Worm (Caenorhabditis elegans) whole organism, young adult: ENCODE results near the gene R09H3.3.

Experiments
- B0019.2 ChIP-seq: fragments of 200-800 bp; sonication (Bioruptor generic); conservative IDR thresholded peaks from 2 replicates; pipeline ENCODE4 v1.3.6; 2022; ENCODE audit warnings: missing genetic modification reagents, missing genetic modification characterization, missing compliant biosample characterization
- B0261.1 ChIP-seq: sonication (generic microtip); optimal IDR thresholded peaks from 2 replicates; lab custom pipeline; 2016; ENCODE audit warnings: mild to moderate bottlenecking, missing genetic modification characterization, moderate library complexity, missing compliant biosample characterization
- B0336.3 ChIP-seq: fragments of 200-800 bp; sonication (Bioruptor generic); IDR thresholded peaks from 2 replicates; pipeline ENCODE4 v1.3.6; 2022; ENCODE audit warnings: missing genetic modification characterization, missing compliant biosample characterization
- F22D6.2 ChIP-seq: sonication (generic microtip); optimal IDR thresholded peaks from 2 replicates; lab custom pipeline; 2016; ENCODE audit warnings: mild to moderate bottlenecking, missing genetic modification characterization, missing compliant biosample characterization
- F23B12.7 ChIP-seq: sonication (generic microtip); optimal IDR thresholded peaks from 2 replicates; lab custom pipeline; 2017; ENCODE audit warnings: missing genetic modification characterization, mild to moderate bottlenecking, missing compliant biosample characterization, antibody characterized with exemption, moderate library complexity; ENCODE audit not compliant: insufficient read depth
- F49E8.2 ChIP-seq: sonication (generic microtip); optimal IDR thresholded peaks from 3 replicates; lab custom pipeline; 2017; ENCODE audit warnings: missing genetic modification characterization, mild to moderate bottlenecking, missing compliant biosample characterization, antibody characterized with exemption, moderate library complexity; ENCODE audit not compliant: insufficient read depth
- F52B5.7 ChIP-seq: sonication (generic microtip); optimal IDR thresholded peaks from 2 replicates; lab custom pipeline; 2016; ENCODE audit warnings: mild to moderate bottlenecking, missing genetic modification characterization, missing compliant biosample characterization
- F55B11.4 ChIP-seq: sonication (generic microtip); optimal IDR thresholded peaks from 2 replicates; lab custom pipeline; 2016; ENCODE audit warnings: missing compliant biosample characterization, missing genetic modification characterization, borderline replicate concordance; ENCODE audit not compliant: insufficient read depth
- F57C9.4 ChIP-seq: sonication (generic microtip); optimal IDR thresholded peaks from 2 replicates; lab custom pipeline; 2017; ENCODE audit warnings: mild to moderate bottlenecking, missing genetic modification characterization, missing compliant biosample characterization
- K12H6.12 ChIP-seq: fragments of 200-800 bp; sonication (Bioruptor generic); optimal IDR thresholded peaks from 2 replicates; lab custom pipeline; 2018; ENCODE audit warnings: mild to moderate bottlenecking, missing genetic modification characterization, missing compliant biosample characterization
- T07F8.4 ChIP-seq: sonication (generic microtip); optimal IDR thresholded peaks from 2 replicates; lab custom pipeline; 2016; ENCODE audit warnings: mild to moderate bottlenecking, missing genetic modification characterization, moderate library complexity, missing compliant biosample characterization
- Y53G8AR.9 ChIP-seq: fragments of 200-800 bp; sonication (Bioruptor generic); conservative IDR thresholded peaks from 2 replicates; pipeline ENCODE4 v1.3.6; 2022; ENCODE audit warnings: missing genetic modification reagents, missing genetic modification characterization, missing compliant biosample characterization
- Y79H2A.3 ChIP-seq: fragments of 200-800 bp; sonication (Bioruptor generic); conservative IDR thresholded peaks from 2 replicates; pipeline ENCODE4 v1.3.6; 2022; ENCODE audit warnings: missing genetic modification reagents, missing genetic modification characterization, missing compliant biosample characterization
- akir-1 ChIP-seq: fragments of 200-800 bp; sonication (Bioruptor generic); optimal IDR thresholded peaks from 2 replicates; lab custom pipeline; 2018; ENCODE audit warnings: mild to moderate bottlenecking, missing genetic modification characterization, moderate library complexity, missing compliant biosample characterization
- aptf-2 ChIP-seq: fragments of 200-800 bp; sonication (Bioruptor generic); conservative IDR thresholded peaks from 2 replicates; pipeline ENCODE4 v1.3.6; 2022; ENCODE audit warnings: missing genetic modification reagents, missing genetic modification characterization, missing compliant biosample characterization
- cebp-1 ChIP-seq, 2 experiments: fragments of 200-800 bp in 1 of 2; sonication (Bioruptor generic) in 1 of 2; sonication (generic microtip) in 1 of 2; IDR thresholded peaks in 1 of 2; optimal IDR thresholded peaks in 1 of 2; 2 replicates each; pipeline versions ENCODE4 v1.3.6 to Lab custom; 2017 to 2022; ENCODE audit warnings: missing compliant biosample characterization in 2 of 2, missing genetic modification characterization in 2 of 2, mild to moderate bottlenecking in 1 of 2, missing genetic modification reagents in 1 of 2, moderate library complexity in 1 of 2
- ceh-27 ChIP-seq: fragments of 200-800 bp; sonication (Bioruptor generic); optimal IDR thresholded peaks from 2 replicates; lab custom pipeline; 2018; ENCODE audit warnings: mild to moderate bottlenecking, missing genetic modification characterization, moderate library complexity, missing compliant biosample characterization
- ceh-40 ChIP-seq: fragments of 200-800 bp; sonication (Bioruptor generic); IDR thresholded peaks from 2 replicates; pipeline ENCODE4 v1.3.6; 2022; ENCODE audit warnings: missing genetic modification characterization, missing compliant biosample characterization
- ceh-58 ChIP-seq: fragments of 200-800 bp; sonication (Bioruptor generic); IDR thresholded peaks from 2 replicates; pipeline ENCODE4 v1.3.6; 2022; ENCODE audit warnings: missing genetic modification characterization, missing compliant biosample characterization
- chd-7 ChIP-seq: sonication (generic microtip); optimal IDR thresholded peaks from 2 replicates; lab custom pipeline; 2016; ENCODE audit warnings: mild to moderate bottlenecking, missing genetic modification characterization, moderate library complexity, missing compliant biosample characterization
- dox-1 ChIP-seq: fragments of 200-800 bp; sonication (Bioruptor generic); IDR thresholded peaks from 2 replicates; pipeline ENCODE4 v1.3.6; 2022; ENCODE audit warnings: missing genetic modification reagents, missing genetic modification characterization, missing compliant biosample characterization
- dpl-1 ChIP-seq: fragments of 150-350 bp; optimal IDR thresholded peaks from 2 replicates; lab custom pipeline; 2014; ENCODE audit warnings: missing biosample characterization, missing genetic modification reagents, missing genetic modification characterization
- egrh-3 ChIP-seq: fragments of 200-800 bp; sonication (Bioruptor generic); IDR thresholded peaks from 2 replicates; pipeline ENCODE4 v1.3.6; 2022; ENCODE audit warnings: missing genetic modification reagents, missing genetic modification characterization, missing compliant biosample characterization
- ekl-4 ChIP-seq: fragments of 200-800 bp; sonication (Bioruptor generic); IDR thresholded peaks from 2 replicates; pipeline ENCODE4 v1.3.6; 2022; ENCODE audit warnings: missing genetic modification reagents, missing genetic modification characterization, missing compliant biosample characterization
- ets-4 ChIP-seq: fragments of 200-800 bp; sonication (Bioruptor generic); optimal IDR thresholded peaks from 2 replicates; lab custom pipeline; 2018; ENCODE audit warnings: mild to moderate bottlenecking, missing genetic modification characterization, missing compliant biosample characterization
- gei-17 ChIP-seq: fragments of 200-800 bp; sonication (Bioruptor generic); optimal IDR thresholded peaks from 2 replicates; lab custom pipeline; 2018; ENCODE audit warnings: mild to moderate bottlenecking, missing genetic modification characterization, missing compliant biosample characterization
- him-1 ChIP-seq: sonication (generic microtip); optimal IDR thresholded peaks from 2 replicates; lab custom pipeline; 2016; ENCODE audit warnings: missing genotype, missing genetic modification reagents, missing genetic modification characterization, missing compliant biosample characterization
- lag-1 ChIP-seq: fragments of 200-800 bp; sonication (Bioruptor generic); IDR thresholded peaks from 2 replicates; pipeline ENCODE4 v1.3.6; 2022; ENCODE audit warnings: missing genetic modification reagents, missing genetic modification characterization, missing compliant biosample characterization
- let-526 ChIP-seq: fragments of 200-800 bp; sonication (Bioruptor generic); IDR thresholded peaks from 2 replicates; pipeline ENCODE4 v1.3.6; 2022; ENCODE audit warnings: missing genetic modification reagents, missing genetic modification characterization, missing compliant biosample characterization
- lin-40 ChIP-seq: sonication (generic microtip); optimal IDR thresholded peaks from 2 replicates; lab custom pipeline; 2016; ENCODE audit warnings: missing genetic modification characterization, mild to moderate bottlenecking, missing compliant biosample characterization, missing genotype, missing genetic modification reagents
- lir-1 ChIP-seq: fragments of 200-800 bp; sonication (Bioruptor generic); conservative IDR thresholded peaks from 2 replicates; pipeline ENCODE4 v1.3.6; 2022; ENCODE audit warnings: missing genetic modification reagents, missing genetic modification characterization, missing compliant biosample characterization
- madf-8 ChIP-seq: fragments of 200-800 bp; sonication (Bioruptor generic); conservative IDR thresholded peaks from 2 replicates; pipeline ENCODE4 v1.3.6; 2022; ENCODE audit warnings: missing genetic modification reagents, missing genetic modification characterization, missing compliant biosample characterization
- mcd-1 ChIP-seq: fragments of 200-800 bp; sonication (Bioruptor generic); IDR thresholded peaks from 2 replicates; pipeline ENCODE4 v1.3.6; 2022; ENCODE audit warnings: missing genetic modification reagents, missing genetic modification characterization, missing compliant biosample characterization
- mes-4 ChIP-seq: sonication (generic microtip); optimal IDR thresholded peaks from 2 replicates; lab custom pipeline; 2016; ENCODE audit warnings: missing genotype, missing genetic modification characterization, missing compliant biosample characterization
- nfya-1 ChIP-seq: sonication (generic microtip); optimal IDR thresholded peaks from 2 replicates; lab custom pipeline; 2017; ENCODE audit warnings: antibody characterized with exemption, missing compliant biosample characterization, missing genetic modification characterization, borderline replicate concordance; ENCODE audit not compliant: insufficient read depth
- nfya-2 ChIP-seq: fragments of 200-800 bp; sonication (Bioruptor generic); IDR thresholded peaks from 2 replicates; pipeline ENCODE4 v1.3.6; 2022; ENCODE audit warnings: missing genetic modification reagents, missing genetic modification characterization, missing compliant biosample characterization
- nhr-179 ChIP-seq: sonication (generic microtip); optimal IDR thresholded peaks from 2 replicates; lab custom pipeline; 2016; ENCODE audit warnings: mild to moderate bottlenecking, missing genetic modification characterization, missing compliant biosample characterization
- nhr-80 ChIP-seq: sonication (generic microtip); optimal IDR thresholded peaks from 2 replicates; lab custom pipeline; 2016; ENCODE audit warnings: missing genetic modification characterization, missing compliant biosample characterization
- nhr-90 ChIP-seq: sonication (generic microtip); optimal IDR thresholded peaks from 2 replicates; lab custom pipeline; 2016; ENCODE audit warnings: missing genotype, mild to moderate bottlenecking, missing genetic modification characterization, missing compliant biosample characterization
- pbrm-1 ChIP-seq: fragments of 200-800 bp; sonication (Bioruptor generic); IDR thresholded peaks from 2 replicates; pipeline ENCODE4 v1.3.6; 2022; ENCODE audit warnings: missing genetic modification reagents, missing genetic modification characterization, missing compliant biosample characterization
- snpc-1.3 ChIP-seq: sonication (generic microtip); optimal IDR thresholded peaks from 2 replicates; lab custom pipeline; 2017; ENCODE audit warnings: missing genetic modification characterization, mild to moderate bottlenecking, missing compliant biosample characterization, antibody characterized with exemption, moderate library complexity, missing genotype, missing genetic modification reagents; ENCODE audit not compliant: insufficient read depth
- snpc-4 ChIP-seq, 5 experiments: fragments of 150-350 bp in 1 of 5; sonication (generic microtip) in 4 of 5; optimal IDR thresholded peaks; 2 replicates each; lab custom pipeline; 2014 to 2018; ENCODE audit warnings: missing genetic modification characterization in 5 of 5, missing biosample characterization in 3 of 5, antibody characterized with exemption in 2 of 5, mild to moderate bottlenecking in 2 of 5, missing compliant biosample characterization in 2 of 5, missing genotype in 2 of 5, moderate library complexity in 2 of 5, missing genetic modification reagents in 1 of 5
- sptf-2 ChIP-seq: fragments of 200-800 bp; sonication (Bioruptor generic); optimal IDR thresholded peaks from 2 replicates; lab custom pipeline; 2018; ENCODE audit warnings: mild to moderate bottlenecking, missing genetic modification characterization, missing compliant biosample characterization
- unc-62 ChIP-seq: fragments of 150-350 bp; optimal IDR thresholded peaks from 2 replicates; lab custom pipeline; 2014; ENCODE audit warnings: missing biosample characterization, missing genetic modification reagents, missing genetic modification characterization
- ztf-25 ChIP-seq: fragments of 200-800 bp; sonication (Bioruptor generic); IDR thresholded peaks from 2 replicates; pipeline ENCODE4 v1.3.6; 2022; ENCODE audit warnings: missing genetic modification reagents, missing genetic modification characterization, missing compliant biosample characterization
- ztf-26 ChIP-seq: sonication (generic microtip); optimal IDR thresholded peaks from 2 replicates; lab custom pipeline; 2017; ENCODE audit warnings: missing genetic modification characterization, missing compliant biosample characterization
- ztf-3 ChIP-seq: fragments of 200-800 bp; sonication (Bioruptor generic); optimal IDR thresholded peaks from 2 replicates; lab custom pipeline; 2018; ENCODE audit warnings: mild to moderate bottlenecking, missing genetic modification characterization, missing compliant biosample characterization

The R09H3.3 gene

DNA sequence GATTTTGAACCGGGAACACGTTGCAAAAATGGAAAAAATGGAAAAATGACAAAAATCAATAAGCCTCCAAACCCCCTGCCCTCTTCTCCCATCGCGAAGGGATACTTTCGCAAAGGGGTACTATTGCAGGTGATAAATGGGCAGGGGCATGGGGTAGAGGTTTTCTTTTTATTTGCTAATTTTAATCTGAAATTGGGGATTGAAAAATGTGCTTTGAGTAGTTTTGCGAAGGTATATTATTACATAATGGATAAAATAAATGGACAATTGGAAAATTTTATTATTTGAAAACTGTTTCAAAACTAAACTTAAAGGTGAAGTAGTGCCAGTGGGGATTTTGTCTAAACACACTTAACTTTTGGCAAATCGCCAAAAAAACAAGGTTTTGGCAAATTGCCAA, 41.6 kb downstream of the R09H3.3 start (continued):
- TF ChIP-seq F49E8.2: no peak
- peak; percentile 84 for TF ChIP-seq F52B5.7 (tag; lab: Kevin White, UChicago)
- TF ChIP-seq lag-1: peak; percentile 91; the same call in 1 of the 2 replicates
- TF ChIP-seq egrh-3: peak; percentile 14; the same call in 1 of the 2 replicates
- peak; percentile 49 for TF ChIP-seq cebp-1 (GFP tag; IDR thresholded peaks at IDR 0.05; lab: Robert Waterston, UW)
- peak; percentile 97 for TF ChIP-seq cebp-1 (tag; optimal IDR thresholded peaks at IDR 0.05; lab: Kevin White, UChicago)
- no peak for TF ChIP-seq B0019.2 (GFP tag; lab: Robert Waterston, UW)
- TF ChIP-seq ztf-3 (GFP tag; lab: Kevin White, UChicago): peak; percentile 89
- TF ChIP-seq snpc-1.3: peak; percentile 56
- TF ChIP-seq dox-1 (GFP tag; lab: Robert Waterston, UW): peak; percentile 98
- TF ChIP-seq nfya-1 (tag; lab: Kevin White, UChicago): no peak
- TF ChIP-seq F55B11.4 (tag; lab: Kevin White, UChicago): no peak
- no peak for TF ChIP-seq nfya-2 (GFP tag; lab: Robert Waterston, UW)
- no peak for TF ChIP-seq mes-4 (tag; lab: Kevin White, UChicago)
- TF ChIP-seq ets-4: peak; percentile 53
- TF ChIP-seq dpl-1: no peak
- TF ChIP-seq ceh-58 (GFP tag; lab: Robert Waterston, UW): no peak
- TF ChIP-seq sptf-2 (GFP tag; lab: Kevin White, UChicago): peak; percentile 60
- no peak for TF ChIP-seq him-1
- TF ChIP-seq Y79H2A.3 (GFP tag; lab: Robert Waterston, UW): no peak
- peak; percentile 10 for TF ChIP-seq snpc-4 (GFP tag; optimal IDR thresholded peaks at IDR 0.05; lab: Kevin White, UChicago)
- peak; percentile 51 to 79 (median 74) for TF ChIP-seq snpc-4 (tag; optimal IDR thresholded peaks at IDR 0.05; lab: Kevin White, UChicago)
- peak; percentile 89 for TF ChIP-seq T07F8.4 (tag; lab: Kevin White, UChicago)
- TF ChIP-seq F57C9.4: peak; percentile 35
- TF ChIP-seq B0261.1 (tag; lab: Kevin White, UChicago): peak; percentile 59
- TF ChIP-seq K12H6.12 (tag; lab: Kevin White, UChicago): peak; percentile 96
- TF ChIP-seq akir-1: peak; percentile 27
- peak; percentile 98 for TF ChIP-seq Y53G8AR.9 (GFP tag; lab: Robert Waterston, UW)
- TF ChIP-seq aptf-2 (GFP tag; lab: Robert Waterston, UW): no peak
- TF ChIP-seq mcd-1: peak; percentile 87
- TF ChIP-seq let-526: peak; percentile 95
- TF ChIP-seq madf-8 (GFP tag; lab: Robert Waterston, UW): no peak
- peak; percentile 99 for TF ChIP-seq lin-40
- peak; percentile 98 for TF ChIP-seq gei-17
- TF ChIP-seq ekl-4 (GFP tag; lab: Robert Waterston, UW): peak; percentile 93
- peak; percentile 93 for TF ChIP-seq nhr-90
- TF ChIP-seq pbrm-1: peak; percentile 94
- TF ChIP-seq F22D6.2 (tag; lab: Kevin White, UChicago): peak; percentile 95
- peak; percentile 87 for TF ChIP-seq chd-7 (tag; lab: Kevin White, UChicago)
- no peak for TF ChIP-seq ceh-40 (GFP tag; lab: Robert Waterston, UW)
- TF ChIP-seq ztf-26 (tag; lab: Kevin White, UChicago): peak; percentile 99
- TF ChIP-seq ceh-27: peak; percentile 98
- TF ChIP-seq nhr-80: peak; percentile 89
- no peak for TF ChIP-seq unc-62 (GFP tag; lab: Kevin White, UChicago)
- peak; percentile 99 for TF ChIP-seq B0336.3
- no peak for TF ChIP-seq ztf-25 (GFP tag; lab: Robert Waterston, UW)
- TF ChIP-seq nhr-179 (tag; lab: Kevin White, UChicago): peak; percentile 47
- TF ChIP-seq lir-1 (GFP tag; lab: Robert Waterston, UW): peak; percentile 87
- TF ChIP-seq F23B12.7 (tag; lab: Kevin White, UChicago): peak; percentile 98
